Fruit fly (Drosophila melanogaster) whole organism, embryonic: ENCODE data around the gene CG9582.
A peak's percentile ranks its signal among the peaks of the same experiment; 100 is the strongest.

Experiments
- Abd-B ChIP-seq: fragments of 200-800 bp; sonication (Bioruptor generic); optimal IDR thresholded peaks from 2 replicates; lab custom pipeline; 2018; ENCODE audit warnings: missing biosample characterization, mild to moderate bottlenecking, missing genetic modification characterization, moderate library complexity
- Bgb ChIP-seq: fragments of 200-800 bp; sonication (Bioruptor generic); IDR thresholded peaks from 2 replicates; pipeline ENCODE4 v1.3.6; 2022; ENCODE audit warnings: missing biosample characterization, missing genetic modification characterization; ENCODE audit not compliant: partially characterized antibody
- Blimp-1 ChIP-seq: fragments of 200-800 bp; sonication (Bioruptor generic); optimal IDR thresholded peaks from 3 replicates; lab custom pipeline; 2018; ENCODE audit warnings: missing biosample characterization, missing genetic modification characterization, mild to moderate bottlenecking, moderate library complexity, missing genetic modification reagents
- CG10543 ChIP-seq: fragments of 200-800 bp; sonication (Bioruptor generic); optimal IDR thresholded peaks from 3 replicates; lab custom pipeline; 2017; ENCODE audit warnings: missing biosample characterization, mild to moderate bottlenecking, missing genetic modification characterization, moderate library complexity
- CG11085 ChIP-seq: fragments of 200-800 bp; sonication (Bioruptor generic); IDR thresholded peaks from 2 replicates; pipeline ENCODE4 v1.3.6; 2022; ENCODE audit warnings: missing biosample characterization, missing genetic modification characterization
- CG11456 ChIP-seq: fragments of 200-800 bp; sonication (Bioruptor generic); IDR thresholded peaks from 3 replicates; pipeline ENCODE4 v1.3.6; 2022; ENCODE audit warnings: missing biosample characterization, missing genetic modification characterization
- CG14014 ChIP-seq: fragments of 200-800 bp; sonication (Bioruptor generic); IDR thresholded peaks from 2 replicates; pipeline ENCODE4 v1.3.6; 2022; ENCODE audit warnings: missing biosample characterization, missing genetic modification characterization
- CG15269 ChIP-seq: fragments of 200-800 bp; sonication (Bioruptor generic); optimal IDR thresholded peaks from 2 replicates; lab custom pipeline; 2018; ENCODE audit warnings: missing biosample characterization, mild to moderate bottlenecking, missing genetic modification characterization, moderate library complexity
- CG15696 ChIP-seq: fragments of 200-800 bp; sonication (Bioruptor generic); optimal IDR thresholded peaks from 2 replicates; lab custom pipeline; 2019; ENCODE audit warnings: missing biosample characterization, mild to moderate bottlenecking, missing genetic modification characterization, moderate library complexity
- CG17568 ChIP-seq: fragments of 200-800 bp; sonication (Bioruptor generic); optimal IDR thresholded peaks from 2 replicates; lab custom pipeline; 2018; ENCODE audit warnings: missing biosample characterization, mild to moderate bottlenecking, missing genetic modification characterization, moderate library complexity
- CG17802 ChIP-seq: fragments of 200-800 bp; sonication (Bioruptor generic); optimal IDR thresholded peaks from 2 replicates; lab custom pipeline; 2018; ENCODE audit warnings: missing biosample characterization, mild to moderate bottlenecking, missing genetic modification characterization, moderate library complexity
- CG1792 ChIP-seq: fragments of 200-800 bp; sonication (Bioruptor generic); optimal IDR thresholded peaks from 2 replicates; lab custom pipeline; 2016; ENCODE audit warnings: missing biosample characterization, missing genetic modification characterization
- CG2875 ChIP-seq: fragments of 200-800 bp; sonication (Bioruptor generic); optimal IDR thresholded peaks from 2 replicates; lab custom pipeline; 2017; ENCODE audit warnings: missing biosample characterization, mild to moderate bottlenecking, missing genetic modification characterization, missing genetic modification reagents
- CG3281 ChIP-seq: fragments of 200-800 bp; sonication (Bioruptor generic); optimal IDR thresholded peaks from 3 replicates; lab custom pipeline; 2017; ENCODE audit warnings: missing biosample characterization, mild to moderate bottlenecking, missing genetic modification characterization
- CG33557 ChIP-seq: fragments of 200-800 bp; sonication (Bioruptor generic); optimal IDR thresholded peaks from 2 replicates; lab custom pipeline; 2019; ENCODE audit warnings: missing biosample characterization, mild to moderate bottlenecking, missing genetic modification characterization, moderate library complexity
- CG4617 ChIP-seq: fragments of 200-800 bp; sonication (Bioruptor generic); optimal IDR thresholded peaks from 3 replicates; lab custom pipeline; 2016; ENCODE audit warnings: missing biosample characterization, missing genetic modification characterization, borderline replicate concordance
- CG4820 ChIP-seq: fragments of 200-800 bp; sonication (Bioruptor generic); optimal IDR thresholded peaks from 3 replicates; lab custom pipeline; 2016; ENCODE audit warnings: missing biosample characterization, missing genetic modification characterization
- CG6791 ChIP-seq: fragments of 200-800 bp; sonication (Bioruptor generic); IDR thresholded peaks from 3 replicates; pipeline ENCODE4 v1.3.6; 2022; ENCODE audit warnings: missing biosample characterization, missing genetic modification characterization; ENCODE audit not compliant: partially characterized antibody
- CG7357 ChIP-seq: fragments of 200-800 bp; sonication (Bioruptor generic); IDR thresholded peaks from 3 replicates; pipeline ENCODE4 v1.3.6; 2022; ENCODE audit warnings: missing biosample characterization, missing genetic modification characterization
- CG8388 ChIP-seq: fragments of 200-800 bp; sonication (Bioruptor generic); optimal IDR thresholded peaks from 2 replicates; lab custom pipeline; 2019; ENCODE audit warnings: missing biosample characterization, mild to moderate bottlenecking, missing genetic modification characterization, moderate library complexity
- CG9727 ChIP-seq: fragments of 200-800 bp; sonication (Bioruptor generic); optimal IDR thresholded peaks from 3 replicates; lab custom pipeline; 2017; ENCODE audit warnings: missing biosample characterization, mild to moderate bottlenecking, missing genetic modification characterization
- Dbx ChIP-seq: fragments of 200-800 bp; sonication (Bioruptor generic); IDR thresholded peaks from 3 replicates; pipeline ENCODE4 v1.3.6; 2022; ENCODE audit warnings: missing biosample characterization, missing genetic modification characterization
- E2f1 ChIP-seq: fragments of 200-800 bp; sonication (Bioruptor generic); IDR thresholded peaks from 2 replicates; pipeline ENCODE4 v1.3.6; 2022; ENCODE audit warnings: missing biosample characterization, missing genetic modification characterization
- Meics ChIP-seq: fragments of 200-800 bp; sonication (Bioruptor generic); optimal IDR thresholded peaks from 2 replicates; lab custom pipeline; 2017; ENCODE audit warnings: missing biosample characterization, mild to moderate bottlenecking, missing genetic modification characterization
- Mes4 ChIP-seq: fragments of 200-800 bp; sonication (Bioruptor generic); optimal IDR thresholded peaks from 2 replicates; lab custom pipeline; 2016; ENCODE audit warnings: missing biosample characterization, missing genetic modification characterization
- Mrtf ChIP-seq: fragments of 200-800 bp; sonication (Bioruptor generic); IDR thresholded peaks from 3 replicates; pipeline ENCODE4 v1.3.6; 2022; ENCODE audit warnings: missing biosample characterization, missing genetic modification characterization
- Oli ChIP-seq: fragments of 200-800 bp; sonication (Bioruptor generic); optimal IDR thresholded peaks from 2 replicates; lab custom pipeline; 2018; ENCODE audit warnings: missing biosample characterization, mild to moderate bottlenecking, missing genetic modification characterization, moderate library complexity
- Xrp1 ChIP-seq: fragments of 200-800 bp; sonication (Bioruptor generic); IDR thresholded peaks from 2 replicates; pipeline ENCODE4 v1.3.6; 2022; ENCODE audit warnings: missing biosample characterization, missing genetic modification characterization
- aop ChIP-seq: fragments of 200-800 bp; sonication (Bioruptor generic); IDR thresholded peaks from 2 replicates; pipeline ENCODE4 v1.3.6; 2022; ENCODE audit warnings: missing biosample characterization, missing genetic modification characterization
- ash1 ChIP-seq: fragments of 200-800 bp; sonication (Bioruptor generic); optimal IDR thresholded peaks from 2 replicates; lab custom pipeline; 2018; ENCODE audit warnings: missing biosample characterization, mild to moderate bottlenecking, missing genetic modification characterization
- btn ChIP-seq: fragments of 200-800 bp; sonication (Bioruptor generic); optimal IDR thresholded peaks from 2 replicates; lab custom pipeline; 2016; ENCODE audit warnings: missing biosample characterization, missing genetic modification characterization
- chif ChIP-seq, 2 experiments: fragments of 200-800 bp; sonication (Bioruptor generic); optimal IDR thresholded peaks; 3 replicates each; lab custom pipeline; 2016; ENCODE audit warnings: missing biosample characterization in 2 of 2, missing genetic modification characterization in 2 of 2
- ci ChIP-seq: fragments of 200-800 bp; sonication (Bioruptor generic); IDR thresholded peaks from 3 replicates; pipeline ENCODE4 v1.3.6; 2022; ENCODE audit warnings: missing biosample characterization, missing genetic modification characterization
- emc ChIP-seq: fragments of 200-800 bp; sonication (Bioruptor generic); optimal IDR thresholded peaks from 2 replicates; lab custom pipeline; 2016; ENCODE audit warnings: missing biosample characterization, missing genetic modification characterization
- ems ChIP-seq: fragments of 200-800 bp; sonication (Bioruptor generic); optimal IDR thresholded peaks from 3 replicates; lab custom pipeline; 2016; ENCODE audit warnings: missing biosample characterization, missing genetic modification characterization
- gcm ChIP-seq: fragments of 200-800 bp; sonication (Bioruptor generic); optimal IDR thresholded peaks from 2 replicates; lab custom pipeline; 2019; ENCODE audit warnings: missing biosample characterization, mild to moderate bottlenecking, missing genetic modification characterization, moderate library complexity
- gcm2 ChIP-seq: fragments of 200-800 bp; sonication (Bioruptor generic); optimal IDR thresholded peaks from 2 replicates; lab custom pipeline; 2016; ENCODE audit warnings: missing biosample characterization, missing genetic modification characterization
- gsb ChIP-seq: fragments of 200-800 bp; sonication (Bioruptor generic); IDR thresholded peaks from 2 replicates; pipeline ENCODE4 v1.3.6; 2022; ENCODE audit warnings: missing biosample characterization, missing genetic modification characterization
- her ChIP-seq: fragments of 200-800 bp; sonication (Bioruptor generic); optimal IDR thresholded peaks from 2 replicates; lab custom pipeline; 2016; ENCODE audit warnings: missing biosample characterization, missing genetic modification characterization
- nmo ChIP-seq: fragments of 200-800 bp; sonication (Bioruptor generic); optimal IDR thresholded peaks from 2 replicates; lab custom pipeline; 2018; ENCODE audit warnings: missing biosample characterization, mild to moderate bottlenecking, missing genetic modification characterization, moderate library complexity
- onecut ChIP-seq: fragments of 200-800 bp; sonication (Bioruptor generic); IDR thresholded peaks from 2 replicates; pipeline ENCODE4 v1.3.6; 2022; ENCODE audit warnings: missing biosample characterization, missing genetic modification characterization
- prd ChIP-seq, 3 experiments: fragments of >200 bp in 2 of 3; fragments of 200-800 bp in 1 of 3; sonication (Bioruptor generic) in 1 of 3; optimal IDR thresholded peaks in 2 of 3; IDR thresholded peaks in 1 of 3; 2 replicates in 2 of 3; 3 replicates in 1 of 3; pipeline versions ENCODE4 v1.3.6 to Lab custom; 2017 to 2022; ENCODE audit warnings: missing biosample characterization in 1 of 3, missing genetic modification characterization in 1 of 3
- slou ChIP-seq: fragments of 200-800 bp; sonication (Bioruptor generic); optimal IDR thresholded peaks from 3 replicates; lab custom pipeline; 2016; ENCODE audit warnings: missing biosample characterization, missing genetic modification characterization
- sob ChIP-seq: fragments of 200-800 bp; sonication (Bioruptor generic); IDR thresholded peaks from 2 replicates; pipeline ENCODE4 v1.3.6; 2022; ENCODE audit warnings: missing biosample characterization, missing genetic modification characterization
- sug ChIP-seq: fragments of 200-800 bp; optimal IDR thresholded peaks from 2 replicates; lab custom pipeline; 2019; ENCODE audit warnings: missing biosample characterization, mild to moderate bottlenecking, missing genetic modification characterization, moderate library complexity
- trh ChIP-seq: fragments of 200-800 bp; sonication (Bioruptor generic); optimal IDR thresholded peaks from 2 replicates; lab custom pipeline; 2016; ENCODE audit warnings: missing biosample characterization, missing genetic modification characterization
- ttk ChIP-seq: fragments of 200-800 bp; sonication (Bioruptor generic); IDR thresholded peaks from 2 replicates; pipeline ENCODE4 v2.1.2; 2022; ENCODE audit warnings: missing biosample characterization, missing genetic modification characterization
- tup ChIP-seq: fragments of 200-800 bp; sonication (Bioruptor generic); optimal IDR thresholded peaks from 2 replicates; lab custom pipeline; 2016; ENCODE audit warnings: missing biosample characterization, mild to moderate bottlenecking, missing genetic modification characterization, moderate library complexity

The CG9582 gene

dm6 chr2L:8982584-8983302, 48.9 kb downstream of the CG9582 start (continued):
- TF ChIP-seq CG3281 (GFP tag; lab: Kevin White, UChicago) = peak; percentile 23
- TF ChIP-seq ash1 (GFP tag; lab: Kevin White, UChicago) = no peak
- no peak for TF ChIP-seq CG33557 (GFP tag; lab: Kevin White, UChicago)
- no peak for TF ChIP-seq CG4617
- TF ChIP-seq CG2875 (GFP tag; lab: Kevin White, UChicago) = no peak
- no peak for TF ChIP-seq CG6791 (GFP tag; lab: Robert Waterston, UW)
- no peak for TF ChIP-seq CG15696 (tag; lab: Kevin White, UChicago)
- TF ChIP-seq ems = peak; percentile 21
- no peak for TF ChIP-seq aop (GFP tag; lab: Robert Waterston, UW)
- TF ChIP-seq gsb (GFP tag; lab: Robert Waterston, UW) = no peak; the same call in 1 of the 2 replicates
- no peak for TF ChIP-seq tup (GFP tag; lab: Kevin White, UChicago)
- peak; percentile 6 for TF ChIP-seq CG4820 (GFP tag; lab: Kevin White, UChicago)
- TF ChIP-seq Mrtf (GFP tag; lab: Robert Waterston, UW) = peak; percentile 61; the same call in 1 of the 3 replicates
- peak; percentile 90 for TF ChIP-seq Blimp-1 (GFP tag; lab: Kevin White, UChicago)
- TF ChIP-seq CG9727 (GFP tag; lab: Kevin White, UChicago) = no peak
- peak; percentile 85 for TF ChIP-seq CG15269 (tag; lab: Kevin White, UChicago)
- TF ChIP-seq Mes4 (GFP tag; lab: Kevin White, UChicago) = no peak
- TF ChIP-seq prd (optimal IDR thresholded peaks at IDR 0.05; lab: Kevin White, UChicago) = no peak
- no peak; the same call in 2 of the 3 replicates for TF ChIP-seq prd (GFP tag; IDR thresholded peaks at IDR 0.05; lab: Robert Waterston, UW)
- peak; percentile 31 for TF ChIP-seq CG8388
- TF ChIP-seq Bgb (GFP tag; lab: Robert Waterston, UW) = no peak
- TF ChIP-seq sob (GFP tag; lab: Robert Waterston, UW) = peak; percentile 47; the same call in 1 of the 2 replicates
- TF ChIP-seq Abd-B (GFP tag; lab: Kevin White, UChicago) = peak; percentile 28
- peak in 1 of 2 experiments; percentile 43 for TF ChIP-seq chif (GFP tag; optimal IDR thresholded peaks at IDR 0.05; lab: Kevin White, UChicago)
- no peak for TF ChIP-seq CG1792 (GFP tag; lab: Kevin White, UChicago)
- peak; percentile 42; the same call in 1 of the 3 replicates for TF ChIP-seq CG7357 (GFP tag; lab: Robert Waterston, UW)
- TF ChIP-seq CG11456 (GFP tag; lab: Robert Waterston, UW) = no peak
- TF ChIP-seq slou (GFP tag; lab: Kevin White, UChicago) = no peak
- TF ChIP-seq emc (GFP tag; lab: Kevin White, UChicago) = no peak
- TF ChIP-seq ttk (GFP tag; lab: Robert Waterston, UW) = peak; percentile 33; the same call in 1 of the 2 replicates
- TF ChIP-seq sug = no peak
- no peak for TF ChIP-seq her (GFP tag; lab: Kevin White, UChicago)
- TF ChIP-seq CG11085 = no peak
- TF ChIP-seq Dbx (GFP tag; lab: Robert Waterston, UW) = peak; percentile 31; the same call in 1 of the 3 replicates
- peak; percentile 52; the same call in 1 of the 2 replicates for TF ChIP-seq CG14014 (GFP tag; lab: Robert Waterston, UW)
- no peak for TF ChIP-seq gcm2 (GFP tag; lab: Kevin White, UChicago)
- TF ChIP-seq CG17568 (GFP tag; lab: Kevin White, UChicago) = no peak
- TF ChIP-seq CG17802 (tag; lab: Kevin White, UChicago) = no peak
- TF ChIP-seq nmo (GFP tag; lab: Kevin White, UChicago) = peak; percentile 43
- TF ChIP-seq CG10543 (GFP tag; lab: Kevin White, UChicago) = peak; percentile 2
- TF ChIP-seq gcm (GFP tag; lab: Kevin White, UChicago) = peak; percentile 20
- no peak for TF ChIP-seq trh
- peak; percentile 69 for TF ChIP-seq Meics (GFP tag; lab: Kevin White, UChicago)
- no peak for TF ChIP-seq btn (GFP tag; lab: Kevin White, UChicago)
- peak; percentile 62; the same call in 1 of the 3 replicates for TF ChIP-seq ci (GFP tag; lab: Robert Waterston, UW)
- TF ChIP-seq Oli = peak; percentile 62
- peak; percentile 38; the same call in 1 of the 2 replicates for TF ChIP-seq Xrp1 (GFP tag; lab: Robert Waterston, UW)
- TF ChIP-seq E2f1 (GFP tag; lab: Robert Waterston, UW) = 0 out of 2 replicates have a peak, but pooled peaks have one; percentile 35
- no peak for TF ChIP-seq onecut (GFP tag; lab: Robert Waterston, UW)
